Fruit fly (Drosophila melanogaster) whole organism, adult: ENCODE data around the gene CG9676.

ENCODE experiments used
- CG11617 ChIP-seq: fragments of 200-800 bp; sonication (Bioruptor generic); optimal IDR thresholded peaks from 2 replicates; lab custom pipeline; 2017; ENCODE audit warnings: mild to moderate bottlenecking, missing biosample characterization, missing genetic modification reagents, missing genetic modification characterization
- CG12768 ChIP-seq: fragments of 200-800 bp; sonication (Bioruptor generic); optimal IDR thresholded peaks from 2 replicates; lab custom pipeline; 2017; ENCODE audit warnings: missing biosample characterization, missing genetic modification characterization, mild to moderate bottlenecking, moderate library complexity, missing genetic modification reagents
- CG14711 ChIP-seq: fragments of 200-800 bp; sonication (Bioruptor generic); optimal IDR thresholded peaks from 2 replicates; lab custom pipeline; 2018; ENCODE audit warnings: missing biosample characterization, mild to moderate bottlenecking, missing genetic modification characterization, moderate library complexity
- CG1620 ChIP-seq: fragments of 200-800 bp; sonication (Bioruptor generic); optimal IDR thresholded peaks from 2 replicates; lab custom pipeline; 2016; ENCODE audit warnings: missing biosample characterization, missing genetic modification characterization
- CG33017 ChIP-seq: fragments of 200-800 bp; sonication (Bioruptor generic); optimal IDR thresholded peaks from 2 replicates; lab custom pipeline; 2018; ENCODE audit warnings: missing biosample characterization, mild to moderate bottlenecking, missing genetic modification characterization, moderate library complexity
- CG5204 ChIP-seq: fragments of 200-800 bp; sonication (Bioruptor generic); optimal IDR thresholded peaks from 2 replicates; lab custom pipeline; 2016; ENCODE audit warnings: missing biosample characterization, missing genetic modification characterization
- CG7045 ChIP-seq: fragments of 200-800 bp; sonication (Bioruptor generic); optimal IDR thresholded peaks from 2 replicates; lab custom pipeline; 2017; ENCODE audit warnings: missing biosample characterization, mild to moderate bottlenecking, missing genetic modification characterization
- CG7101 ChIP-seq: fragments of 200-800 bp; sonication (Bioruptor generic); optimal IDR thresholded peaks from 2 replicates; lab custom pipeline; 2018; ENCODE audit warnings: missing biosample characterization, mild to moderate bottlenecking, missing genetic modification characterization, moderate library complexity
- Clk ChIP-seq: fragments of 200-800 bp; sonication (Bioruptor generic); optimal IDR thresholded peaks from 2 replicates; lab custom pipeline; 2017; ENCODE audit warnings: missing biosample characterization, missing genetic modification characterization
- Crg-1 ChIP-seq: fragments of 200-800 bp; sonication (Bioruptor generic); optimal IDR thresholded peaks from 2 replicates; lab custom pipeline; 2016; ENCODE audit warnings: missing biosample characterization, missing genetic modification characterization
- Hr96 ChIP-seq: fragments of 200-800 bp; sonication (Bioruptor generic); optimal IDR thresholded peaks from 2 replicates; lab custom pipeline; 2016; ENCODE audit warnings: missing biosample characterization, missing genetic modification characterization
- Mnt ChIP-seq: fragments of 200-800 bp; sonication (Bioruptor generic); optimal IDR thresholded peaks from 2 replicates; lab custom pipeline; 2016; ENCODE audit warnings: missing biosample characterization, mild to moderate bottlenecking, missing genetic modification characterization
- bab1 ChIP-seq: fragments of 200-800 bp; sonication (Bioruptor generic); optimal IDR thresholded peaks from 3 replicates; lab custom pipeline; 2019; ENCODE audit warnings: missing biosample characterization, mild to moderate bottlenecking, missing genetic modification characterization, moderate library complexity
- cic ChIP-seq: fragments of 200-800 bp; sonication (Bioruptor generic); optimal IDR thresholded peaks from 2 replicates; lab custom pipeline; 2017; ENCODE audit warnings: missing biosample characterization, mild to moderate bottlenecking, missing genetic modification characterization, moderate library complexity
- cnc ChIP-seq, 2 experiments: fragments of >200 bp; optimal IDR thresholded peaks; 2 replicates each; lab custom pipeline; 2017
- kay ChIP-seq: fragments of 200-800 bp; sonication (Bioruptor generic); peaks from one replicate; lab custom pipeline; 2016; ENCODE audit warnings: missing biosample characterization, missing genetic modification characterization, borderline replicate concordance
- ovo ChIP-seq: fragments of 200-800 bp; sonication (Bioruptor generic); optimal IDR thresholded peaks from 2 replicates; lab custom pipeline; 2016; ENCODE audit warnings: missing biosample characterization, missing genetic modification characterization
- pad ChIP-seq: fragments of 200-800 bp; sonication (Bioruptor generic); optimal IDR thresholded peaks from 3 replicates; lab custom pipeline; 2017; ENCODE audit warnings: missing biosample characterization, missing genetic modification characterization, mild to moderate bottlenecking, moderate library complexity, missing genetic modification reagents
- tj ChIP-seq: fragments of 200-800 bp; sonication (Bioruptor generic); optimal IDR thresholded peaks from 3 replicates; lab custom pipeline; 2017; ENCODE audit warnings: missing biosample characterization, mild to moderate bottlenecking, missing genetic modification characterization, moderate library complexity
- toe ChIP-seq: fragments of 200-800 bp; sonication (Bioruptor generic); optimal IDR thresholded peaks from 2 replicates; lab custom pipeline; 2016; ENCODE audit warnings: missing biosample characterization, missing genetic modification characterization

CG9676 gene

dm6 chrX:16695658-16696181 lies 4.2 kb downstream of the CG9676 start, which contains the start of gene CG4678:
Gene CG4678 (plus strand): TSS chrX:16696131.
- TF ChIP-seq tj (GFP tag; lab: Kevin White, UChicago): no peak
- TF ChIP-seq CG1620: peak; percentile 31
- peak; percentile 9 for TF ChIP-seq bab1
- no peak for TF ChIP-seq CG7101

dm6 chrX:16694959-16695358 lies 5.0 kb downstream of the CG9676 start, which contains the start of gene Septin4:
Gene Septin4 (minus strand): TSS chrX:16695173.
- TF ChIP-seq CG1620 (no peak), tj (GFP tag; lab: Kevin White, UChicago) (no peak), cic (GFP tag; lab: Kevin White, UChicago) (no peak), Clk (GFP tag; lab: Kevin White, UChicago) (no peak), toe (no peak), cnc (optimal IDR thresholded peaks at IDR 0.05; lab: Kevin White, UChicago) (no peak), ovo (GFP tag; lab: Kevin White, UChicago) (no peak), kay (GFP tag; lab: Kevin White, UChicago) (peak; percentile 63)

- TF ChIP-seq Clk (GFP tag; lab: Kevin White, UChicago): no peak
- TF ChIP-seq CG5204: no peak
- TF ChIP-seq tj (GFP tag; lab: Kevin White, UChicago): no peak
- no peak for TF ChIP-seq bab1
- TF ChIP-seq Mnt (GFP tag; lab: Kevin White, UChicago): no peak
- no peak for TF ChIP-seq Crg-1
- TF ChIP-seq CG14711: peak; percentile 48
- peak; percentile 8 for TF ChIP-seq CG7101
- TF ChIP-seq CG1620: no peak
- TF ChIP-seq cic (GFP tag; lab: Kevin White, UChicago): peak; percentile 36
- no peak for TF ChIP-seq toe
- TF ChIP-seq cnc (optimal IDR thresholded peaks at IDR 0.05; lab: Kevin White, UChicago): no peak
- peak; percentile 23 for TF ChIP-seq CG11617 (GFP tag; lab: Kevin White, UChicago)
- TF ChIP-seq CG12768 (GFP tag; lab: Kevin White, UChicago): no peak
- no peak for TF ChIP-seq kay (GFP tag; lab: Kevin White, UChicago)
- TF ChIP-seq Hr96 (GFP tag; lab: Kevin White, UChicago): no peak
- no peak for TF ChIP-seq CG7045
- peak; percentile 90 for TF ChIP-seq ovo (GFP tag; lab: Kevin White, UChicago)
- no peak for TF ChIP-seq CG33017 (tag; lab: Kevin White, UChicago)
- TF ChIP-seq pad (GFP tag; lab: Kevin White, UChicago): peak; percentile 86
Observed at dm6 chrX:16694477-16694876, 5.5 kb downstream of the CG9676 start.

DNA sequence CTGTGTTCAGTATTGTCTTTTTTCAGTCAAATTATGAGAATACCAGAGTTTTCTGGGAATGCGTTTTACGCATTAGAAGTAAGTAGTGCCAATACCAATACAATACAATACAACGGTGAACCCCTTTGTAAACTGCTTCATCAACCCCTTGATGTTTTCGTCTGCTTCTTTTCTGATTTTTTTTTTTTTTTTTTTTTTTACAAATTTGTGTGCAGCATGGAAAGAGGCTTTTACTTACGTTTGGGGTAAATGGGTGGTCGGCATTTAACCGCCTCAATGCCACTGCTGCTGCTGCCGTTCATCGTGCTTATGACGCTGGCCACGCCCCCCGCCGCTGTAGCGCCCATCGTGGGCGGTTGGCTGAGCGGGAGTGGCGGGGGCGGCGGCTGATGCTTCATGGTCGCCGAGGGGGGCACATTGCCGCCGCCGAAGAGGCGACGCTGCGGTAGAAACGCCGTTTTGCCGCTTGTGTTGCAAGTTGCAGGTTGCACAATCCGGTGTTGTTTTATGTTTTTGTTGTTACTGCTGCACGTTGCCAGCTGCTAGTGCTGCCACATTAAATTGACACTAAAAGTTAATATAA lies 6.1 kb downstream of the CG9676 start:
- TF ChIP-seq cnc (optimal IDR thresholded peaks at IDR 0.05; lab: Kevin White, UChicago): no peak
- peak; percentile 34 for TF ChIP-seq pad (GFP tag; lab: Kevin White, UChicago)

DNA sequence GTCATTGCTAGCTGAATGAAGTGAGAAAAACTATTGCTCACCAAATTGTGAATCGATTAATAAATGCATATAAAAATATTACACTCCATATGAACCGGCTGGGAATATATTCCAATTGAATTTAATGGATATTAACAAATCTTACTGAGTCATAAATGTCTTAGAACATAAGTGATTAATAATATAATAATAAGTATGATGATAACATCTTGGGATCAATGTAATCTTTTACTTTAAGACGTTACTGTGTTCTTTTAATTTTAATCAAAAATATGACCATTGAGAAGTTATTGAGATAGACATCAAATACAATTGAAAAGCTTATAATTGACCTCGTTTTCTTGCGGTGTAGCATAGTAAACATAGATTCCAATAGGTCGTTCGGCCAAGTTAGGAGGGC lies 7.6 kb downstream of the CG9676 start:
- TF ChIP-seq CG11617 (GFP tag; lab: Kevin White, UChicago): peak; percentile 42
- no peak for TF ChIP-seq CG12768 (GFP tag; lab: Kevin White, UChicago)
- TF ChIP-seq CG7101: peak; percentile 0
- TF ChIP-seq cic (GFP tag; lab: Kevin White, UChicago): no peak
- TF ChIP-seq CG14711: no peak
- no peak for TF ChIP-seq bab1

DNA sequence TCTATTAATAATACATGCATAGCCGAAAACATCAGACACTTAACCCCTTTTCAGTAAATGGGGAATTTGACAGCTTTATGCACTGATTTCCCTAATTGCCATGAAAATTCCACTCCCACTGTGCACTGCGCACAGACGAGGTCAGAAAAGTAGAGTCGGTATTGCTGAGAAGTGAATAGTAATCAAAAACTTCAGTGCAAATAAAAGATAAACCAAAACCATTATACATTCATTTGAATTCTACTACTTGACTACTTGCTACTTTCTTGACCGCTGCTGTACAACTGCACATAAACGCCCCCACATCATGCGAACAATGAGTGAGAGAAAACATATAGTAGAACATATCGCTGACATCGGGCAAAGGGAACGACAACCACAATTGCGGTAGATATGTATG lies 8.5 kb downstream of the CG9676 start:
- TF ChIP-seq CG1620: no peak
- no peak for TF ChIP-seq toe
- TF ChIP-seq CG14711: peak; percentile 71
- peak; percentile 73 for TF ChIP-seq CG7101
- no peak for TF ChIP-seq cic (GFP tag; lab: Kevin White, UChicago)
- peak; percentile 66 for TF ChIP-seq bab1
- peak; percentile 19 for TF ChIP-seq Clk (GFP tag; lab: Kevin White, UChicago)
- peak; percentile 61 for TF ChIP-seq CG33017 (tag; lab: Kevin White, UChicago)
- peak; percentile 54 for TF ChIP-seq CG5204
- no peak for TF ChIP-seq Mnt (GFP tag; lab: Kevin White, UChicago)
- no peak for TF ChIP-seq cnc (optimal IDR thresholded peaks at IDR 0.05; lab: Kevin White, UChicago)
- no peak for TF ChIP-seq CG11617 (GFP tag; lab: Kevin White, UChicago)
- peak; percentile 22 for TF ChIP-seq pad (GFP tag; lab: Kevin White, UChicago)
- peak; percentile 64 for TF ChIP-seq CG7045
- no peak for TF ChIP-seq Hr96 (GFP tag; lab: Kevin White, UChicago)
- TF ChIP-seq tj (GFP tag; lab: Kevin White, UChicago): peak; percentile 6
- TF ChIP-seq CG12768 (GFP tag; lab: Kevin White, UChicago): peak; percentile 42
- TF ChIP-seq ovo (GFP tag; lab: Kevin White, UChicago): no peak
- no peak for TF ChIP-seq kay (GFP tag; lab: Kevin White, UChicago)
- no peak for TF ChIP-seq Crg-1

- TF ChIP-seq Mnt (GFP tag; lab: Kevin White, UChicago) (no peak), CG14711 (no peak), CG5204 (no peak), ovo (GFP tag; lab: Kevin White, UChicago) (no peak), CG7101 (no peak), CG7045 (no peak), bab1 (no peak)
Observed at dm6 chrX:16690499-16690898, 9.5 kb downstream of the CG9676 start.
